Worm (Caenorhabditis elegans) whole organism, L4 larva: ENCODE data around the gene gdh-1.

Source experiments
- D1046.2 ChIP-seq: fragments of 200-800 bp; sonication (Bioruptor generic); IDR thresholded peaks from 2 replicates; pipeline ENCODE4 v1.3.6; 2022; ENCODE audit warnings: missing genetic modification characterization, missing compliant biosample characterization
- F10B5.3 ChIP-seq: sonication (generic microtip); optimal IDR thresholded peaks from 2 replicates; lab custom pipeline; 2016; ENCODE audit warnings: mild to moderate bottlenecking, missing genetic modification characterization, missing compliant biosample characterization
- F26F4.8 ChIP-seq: fragments of 200-800 bp; sonication (Bioruptor generic); conservative IDR thresholded peaks from 2 replicates; pipeline ENCODE4 v1.3.6; 2022; ENCODE audit warnings: missing genetic modification characterization, missing compliant biosample characterization
- F37D6.2 ChIP-seq: sonication (generic microtip); optimal IDR thresholded peaks from 2 replicates; lab custom pipeline; 2016; ENCODE audit warnings: mild to moderate bottlenecking, missing genetic modification characterization, missing compliant biosample characterization
- F44E2.7 ChIP-seq: fragments of 200-800 bp; sonication (Bioruptor generic); IDR thresholded peaks from 2 replicates; pipeline ENCODE4 v2.1.2; 2022; ENCODE audit warnings: missing genetic modification characterization, missing compliant biosample characterization
- T26A8.4 ChIP-seq: fragments of 200-800 bp; sonication (Bioruptor generic); IDR thresholded peaks from 2 replicates; pipeline ENCODE4 v1.3.6; 2022; ENCODE audit warnings: missing genetic modification characterization, missing compliant biosample characterization
- Y105C5A.15 ChIP-seq: fragments of 200-800 bp; sonication (Bioruptor generic); IDR thresholded peaks from 2 replicates; pipeline ENCODE4 v1.3.6; 2022; ENCODE audit warnings: missing genetic modification characterization, missing compliant biosample characterization
- Y5F2A.4 ChIP-seq: fragments of 200-800 bp; sonication (Bioruptor generic); optimal IDR thresholded peaks from 2 replicates; lab custom pipeline; 2018; ENCODE audit warnings: mild to moderate bottlenecking, missing genetic modification characterization, missing compliant biosample characterization
- Y75B8A.6 ChIP-seq: fragments of 200-800 bp; sonication (Bioruptor generic); IDR thresholded peaks from 2 replicates; pipeline ENCODE4 v1.3.6; 2022; ENCODE audit warnings: missing genetic modification reagents, missing genetic modification characterization, missing compliant biosample characterization
- ZK337.2 ChIP-seq: fragments of 200-800 bp; sonication (Bioruptor generic); IDR thresholded peaks from 2 replicates; pipeline ENCODE4 v1.3.6; 2022; ENCODE audit warnings: missing genetic modification reagents, missing genetic modification characterization, missing compliant biosample characterization
- aha-1 ChIP-seq: fragments of 150-350 bp; peaks from one replicate; lab custom pipeline; 2014; ENCODE audit warnings: missing biosample characterization, missing genetic modification characterization
- ceh-32 ChIP-seq: sonication (generic microtip); optimal IDR thresholded peaks from 2 replicates; lab custom pipeline; 2016; ENCODE audit warnings: mild to moderate bottlenecking, missing genetic modification characterization, missing compliant biosample characterization; ENCODE audit not compliant: poor library complexity
- ceh-82 ChIP-seq: sonication (generic microtip); optimal IDR thresholded peaks from 2 replicates; lab custom pipeline; 2017; ENCODE audit warnings: missing biosample characterization, missing genetic modification characterization
- cey-2 ChIP-seq: sonication (generic microtip); optimal IDR thresholded peaks from 3 replicates; lab custom pipeline; 2017; ENCODE audit warnings: missing genetic modification characterization, mild to moderate bottlenecking, missing compliant biosample characterization, antibody characterized with exemption, borderline replicate concordance; ENCODE audit not compliant: insufficient read depth
- daf-12 ChIP-seq: fragments of 150-350 bp; optimal IDR thresholded peaks from 2 replicates; lab custom pipeline; 2014; ENCODE audit warnings: missing biosample characterization, missing genetic modification reagents, missing genetic modification characterization
- daf-16 ChIP-seq, 3 experiments: sonication (generic microtip); optimal IDR thresholded peaks; 2 replicates each; lab custom pipeline; 2016 to 2017; ENCODE audit warnings: missing genetic modification characterization in 3 of 3, missing genetic modification reagents in 3 of 3, mild to moderate bottlenecking in 2 of 3, missing compliant biosample characterization in 2 of 3, missing biosample characterization in 1 of 3, moderate library complexity in 1 of 3
- daf-8 ChIP-seq: fragments of 200-800 bp; sonication (Bioruptor generic); IDR thresholded peaks from 2 replicates; pipeline ENCODE4 v1.3.6; 2022; ENCODE audit warnings: missing genetic modification characterization, missing compliant biosample characterization
- egl-27 ChIP-seq: sonication (generic microtip); optimal IDR thresholded peaks from 3 replicates; lab custom pipeline; 2017; ENCODE audit warnings: missing biosample characterization, missing genetic modification reagents, missing genetic modification characterization
- fkh-10 ChIP-seq: fragments of 150-350 bp; optimal IDR thresholded peaks from 2 replicates; lab custom pipeline; 2014; ENCODE audit warnings: missing biosample characterization, missing genetic modification reagents, missing genetic modification characterization
- hif-1 ChIP-seq, 2 experiments: sonication (generic microtip); optimal IDR thresholded peaks; 2 replicates each; lab custom pipeline; 2016 to 2017; ENCODE audit warnings: missing compliant biosample characterization in 2 of 2, missing genetic modification characterization in 2 of 2, missing genetic modification reagents in 2 of 2, missing genotype in 2 of 2, mild to moderate bottlenecking in 1 of 2
- hmg-1.1 ChIP-seq: fragments of 200-800 bp; sonication (Bioruptor generic); IDR thresholded peaks from 2 replicates; pipeline ENCODE4 v1.3.6; 2022; ENCODE audit warnings: missing genetic modification reagents, missing genetic modification characterization, missing compliant biosample characterization
- lin-15B ChIP-seq: fragments of 150-350 bp; sonication (generic microtip); optimal IDR thresholded peaks from 3 replicates; lab custom pipeline; 2014; ENCODE audit warnings: missing biosample characterization, missing genetic modification characterization
- lir-3 ChIP-seq: sonication (generic microtip); optimal IDR thresholded peaks from 2 replicates; lab custom pipeline; 2016; ENCODE audit warnings: mild to moderate bottlenecking, missing genetic modification characterization, missing compliant biosample characterization
- mdl-1 ChIP-seq, 2 experiments: fragments of 150-350 bp in 1 of 2; sonication (generic microtip) in 1 of 2; optimal IDR thresholded peaks; 2 replicates each; lab custom pipeline; 2014 to 2017; ENCODE audit warnings: missing biosample characterization in 2 of 2, missing genetic modification characterization in 2 of 2
- mdt-29 ChIP-seq: fragments of 200-800 bp; sonication (Bioruptor generic); IDR thresholded peaks from 2 replicates; pipeline ENCODE4 v1.3.6; 2022; ENCODE audit warnings: missing genetic modification reagents, missing genetic modification characterization, missing compliant biosample characterization
- mep-1 ChIP-seq: fragments of 150-350 bp; sonication (generic microtip); optimal IDR thresholded peaks from 3 replicates; lab custom pipeline; 2014; ENCODE audit warnings: missing biosample characterization, missing genetic modification characterization
- mxl-3 ChIP-seq: fragments of 200-800 bp; sonication (Bioruptor generic); optimal IDR thresholded peaks from 2 replicates; lab custom pipeline; 2018; ENCODE audit warnings: mild to moderate bottlenecking, missing genetic modification characterization, missing compliant biosample characterization
- nhr-25 ChIP-seq: sonication (generic microtip); optimal IDR thresholded peaks from 2 replicates; lab custom pipeline; 2017; ENCODE audit warnings: missing genetic modification characterization, mild to moderate bottlenecking, missing compliant biosample characterization, antibody characterized with exemption, moderate library complexity, borderline replicate concordance; ENCODE audit not compliant: insufficient read depth
- nhr-28 ChIP-seq: fragments of 150-350 bp; optimal IDR thresholded peaks from 2 replicates; lab custom pipeline; 2014; ENCODE audit warnings: missing biosample characterization, missing genetic modification characterization
- nhr-41 ChIP-seq: fragments of 200-800 bp; sonication (Bioruptor generic); IDR thresholded peaks from 2 replicates; pipeline ENCODE4 v1.3.6; 2022; ENCODE audit warnings: missing genetic modification reagents, missing genetic modification characterization, missing compliant biosample characterization
- nhr-6 ChIP-seq: fragments of 150-350 bp; optimal IDR thresholded peaks from 2 replicates; lab custom pipeline; 2014; ENCODE audit warnings: missing biosample characterization, missing genetic modification characterization
- pha-4 ChIP-seq, 2 experiments: fragments of 150-350 bp in 1 of 2; fragments of 200-800 bp in 1 of 2; sonication (Bioruptor generic) in 1 of 2; IDR thresholded peaks in 1 of 2; optimal IDR thresholded peaks in 1 of 2; 2 replicates each; pipeline versions ENCODE4 v1.3.6 to Lab custom; 2014 to 2022; ENCODE audit warnings: missing genetic modification characterization in 2 of 2, missing genetic modification reagents in 2 of 2, missing biosample characterization in 1 of 2, missing compliant biosample characterization in 1 of 2
- pqm-1 ChIP-seq: sonication (generic microtip); optimal IDR thresholded peaks from 2 replicates; lab custom pipeline; 2017; ENCODE audit warnings: missing biosample characterization, missing genetic modification characterization
- rbr-2 ChIP-seq: sonication (generic microtip); optimal IDR thresholded peaks from 2 replicates; lab custom pipeline; 2016; ENCODE audit warnings: missing genotype, missing genetic modification characterization, missing compliant biosample characterization
- saeg-2 ChIP-seq: fragments of 200-800 bp; sonication (Bioruptor generic); IDR thresholded peaks from 2 replicates; pipeline ENCODE4 v1.3.6; 2022; ENCODE audit warnings: missing genetic modification reagents, missing genetic modification characterization, missing compliant biosample characterization
- snpc-4 ChIP-seq: fragments of 150-350 bp; optimal IDR thresholded peaks from 2 replicates; lab custom pipeline; 2014; ENCODE audit warnings: missing biosample characterization, missing genetic modification characterization
- vab-7 ChIP-seq: fragments of 200-800 bp; sonication (Bioruptor generic); IDR thresholded peaks from 2 replicates; pipeline ENCODE4 v1.3.6; 2022; ENCODE audit warnings: missing genetic modification reagents, missing genetic modification characterization, missing compliant biosample characterization
- zag-1 ChIP-seq: fragments of 150-350 bp; optimal IDR thresholded peaks from 2 replicates; lab custom pipeline; 2014; ENCODE audit warnings: missing biosample characterization, missing genetic modification characterization
- zip-2 ChIP-seq: fragments of 150-350 bp; optimal IDR thresholded peaks from 2 replicates; lab custom pipeline; 2014; ENCODE audit warnings: missing biosample characterization, missing genetic modification characterization

gdh-1 gene

DNA sequence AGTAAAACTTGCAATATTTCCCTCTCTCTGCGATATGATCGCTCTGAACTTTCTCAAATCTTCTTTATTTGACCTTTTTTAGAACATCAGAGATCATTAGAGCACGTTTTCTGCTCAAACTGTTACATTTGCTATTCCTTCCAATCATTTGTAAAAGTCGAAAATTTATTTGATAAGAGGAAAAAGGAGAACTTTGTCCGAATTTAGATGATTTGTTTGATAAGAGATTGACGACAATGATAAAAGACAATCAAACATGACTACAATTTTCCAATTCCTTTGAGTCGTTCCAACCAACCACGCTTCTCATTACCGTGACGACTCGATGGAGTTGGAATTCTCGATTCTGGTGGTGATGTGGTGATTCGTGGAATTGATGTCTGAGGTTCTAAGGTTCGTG is 35.2 kb upstream of the gdh-1 start (continued):
- TF ChIP-seq nhr-6 (no peak), Y75B8A.6 (GFP tag; lab: Robert Waterston, UW) (no peak), nhr-41 (GFP tag; lab: Robert Waterston, UW) (no peak), F26F4.8 (GFP tag; lab: Robert Waterston, UW) (no peak), T26A8.4 (GFP tag; lab: Robert Waterston, UW) (no peak), egl-27 (tag; lab: Kevin White, UChicago) (no peak), saeg-2 (GFP tag; lab: Robert Waterston, UW) (no peak), mdt-29 (GFP tag; lab: Robert Waterston, UW) (no peak), snpc-4 (tag; lab: Kevin White, UChicago) (no peak), F44E2.7 (GFP tag; lab: Robert Waterston, UW) (no peak), F37D6.2 (tag; lab: Kevin White, UChicago) (no peak), vab-7 (no peak), daf-16 (GFP tag; optimal IDR thresholded peaks at IDR 0.05; lab: Kevin White, UChicago) (no peak), daf-16 (tag; optimal IDR thresholded peaks at IDR 0.05; lab: Kevin White, UChicago) (peak; percentile 56), ZK337.2 (GFP tag; lab: Robert Waterston, UW) (no peak), mep-1 (peak; percentile 22), lir-3 (tag; lab: Kevin White, UChicago) (no peak), zip-2 (tag; lab: Kevin White, UChicago) (no peak), rbr-2 (tag; lab: Kevin White, UChicago) (no peak), nhr-28 (tag; lab: Kevin White, UChicago) (peak; percentile 54), F10B5.3 (tag; lab: Kevin White, UChicago) (no peak), pqm-1 (tag; lab: Kevin White, UChicago) (peak; percentile 71)

DNA sequence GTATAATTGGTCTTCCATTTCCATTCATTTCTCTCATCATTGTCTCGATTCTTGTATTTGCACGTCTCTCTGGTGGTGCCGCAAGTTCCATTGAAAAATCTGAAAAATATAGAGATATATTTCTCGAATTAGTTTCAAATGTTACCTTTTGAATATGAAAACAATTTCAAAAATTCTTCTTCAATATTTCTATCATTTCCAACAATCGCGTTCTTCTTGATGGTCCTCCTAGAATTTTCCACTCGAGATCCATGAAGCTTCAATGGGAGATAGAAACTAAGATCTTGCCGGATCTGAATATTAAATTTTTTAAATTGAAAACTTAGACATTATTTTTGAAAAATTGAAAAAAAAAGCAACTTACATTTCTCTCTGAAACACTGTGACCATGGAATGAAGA is 34.0 kb upstream of the gdh-1 start:
- TF ChIP-seq hmg-1.1 (GFP tag; lab: Robert Waterston, UW) = no peak
- TF ChIP-seq aha-1 (tag; lab: Kevin White, UChicago) = peak; percentile 90

DNA sequence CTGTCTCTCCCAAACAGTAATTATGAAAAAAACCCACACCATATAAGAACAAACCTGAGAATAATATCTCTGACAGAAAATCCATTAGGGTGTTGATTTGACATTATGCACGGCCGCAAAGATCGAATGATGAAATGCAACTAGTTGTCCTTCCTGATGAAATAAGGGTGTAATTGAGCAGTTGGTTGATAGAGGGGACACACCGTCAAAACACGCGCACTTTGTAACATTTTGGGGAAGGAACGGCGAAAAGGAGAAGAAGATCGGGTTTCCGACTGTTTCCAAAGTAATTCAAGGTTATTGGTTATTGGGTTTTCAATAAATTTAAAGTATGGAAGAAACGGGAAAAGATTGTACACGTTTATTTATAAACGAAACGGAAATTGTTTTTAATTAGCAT is 31.0 kb upstream of the gdh-1 start, which contains the start of gene ZK822.1:
Gene ZK822.1 (minus strand): TSS at position 121 of the 400 bp plus-strand sequence.
- no peak for TF ChIP-seq F37D6.2 (tag; lab: Kevin White, UChicago)
- TF ChIP-seq nhr-25 (tag; lab: Kevin White, UChicago) = no peak
- no peak for TF ChIP-seq pha-4 (GFP tag; IDR thresholded peaks at IDR 0.05; lab: Robert Waterston, UW)
- TF ChIP-seq pha-4 (tag; optimal IDR thresholded peaks at IDR 0.05; lab: Kevin White, UChicago) = no peak
- TF ChIP-seq ceh-32 (tag; lab: Kevin White, UChicago) = no peak
- TF ChIP-seq Y75B8A.6 (GFP tag; lab: Robert Waterston, UW) = no peak
- no peak for TF ChIP-seq mdl-1 (tag; optimal IDR thresholded peaks at IDR 0.05; lab: Kevin White, UChicago)
- no peak for TF ChIP-seq D1046.2 (GFP tag; lab: Robert Waterston, UW)
- TF ChIP-seq saeg-2 (GFP tag; lab: Robert Waterston, UW) = no peak
- TF ChIP-seq ceh-82 (tag; lab: Kevin White, UChicago) = no peak
- TF ChIP-seq hif-1 (tag; optimal IDR thresholded peaks at IDR 0.05; lab: Kevin White, UChicago) = no peak
- no peak for TF ChIP-seq nhr-41 (GFP tag; lab: Robert Waterston, UW)
- TF ChIP-seq, all 104 proteins: peak for 0

DNA sequence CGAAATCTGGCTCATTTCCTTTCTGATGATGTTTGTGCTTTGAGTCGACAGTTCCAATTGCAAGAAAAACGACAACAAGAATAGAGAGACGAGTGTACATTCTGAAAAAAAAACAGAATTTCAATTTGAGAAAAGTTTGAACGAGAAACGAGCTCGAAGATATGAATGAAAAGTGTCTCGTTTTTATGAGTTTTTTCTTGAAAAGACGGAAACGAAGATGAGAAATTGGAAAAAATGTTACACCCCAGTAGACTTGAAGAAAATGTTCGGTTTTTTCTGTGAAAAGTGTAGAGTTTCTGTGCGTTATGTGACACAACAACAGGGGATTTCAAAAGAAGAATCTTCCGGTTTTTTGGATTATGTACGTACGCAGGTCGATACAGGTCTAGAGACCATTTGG is 30.0 kb upstream of the gdh-1 start, which contains the start of gene srlf-31:
Gene srlf-31 (minus strand): TSS at position 101 of the 400 bp plus-strand sequence.
- TF ChIP-seq lin-15B (tag; lab: Kevin White, UChicago) (no peak), fkh-10 (no peak), hif-1 (tag; optimal IDR thresholded peaks at IDR 0.05; lab: Kevin White, UChicago) (no peak), Y105C5A.15 (GFP tag; lab: Robert Waterston, UW) (no peak), daf-8 (no peak), snpc-4 (tag; lab: Kevin White, UChicago) (no peak), ceh-32 (tag; lab: Kevin White, UChicago) (no peak), zag-1 (tag; lab: Kevin White, UChicago) (no peak), cey-2 (tag; lab: Kevin White, UChicago) (no peak), mxl-3 (GFP tag; lab: Kevin White, UChicago) (no peak), mep-1 (no peak), egl-27 (tag; lab: Kevin White, UChicago) (no peak), daf-12 (tag; lab: Kevin White, UChicago) (no peak), daf-16 (GFP tag; optimal IDR thresholded peaks at IDR 0.05; lab: Kevin White, UChicago) (no peak), daf-16 (tag; optimal IDR thresholded peaks at IDR 0.05; lab: Kevin White, UChicago) (no peak), Y5F2A.4 (no peak)
